Worm (Caenorhabditis elegans) whole organism, late embryonic: ENCODE measurements around the gene rgs-7.

Experiments
- C38D4.7 ChIP-seq: fragments of 200-800 bp; sonication (Bioruptor generic); optimal IDR thresholded peaks from 2 replicates; lab custom pipeline; 2018; ENCODE audit warnings: mild to moderate bottlenecking, missing genetic modification characterization, moderate library complexity, missing compliant biosample characterization
- K02D7.2 ChIP-seq: sonication (generic microtip); optimal IDR thresholded peaks from 2 replicates; lab custom pipeline; 2017; ENCODE audit warnings: mild to moderate bottlenecking, missing genetic modification characterization, missing compliant biosample characterization
- ahr-1 ChIP-seq: sonication (generic microtip); optimal IDR thresholded peaks from 2 replicates; lab custom pipeline; 2016; ENCODE audit warnings: missing genetic modification characterization, missing compliant biosample characterization
- ceh-18 ChIP-seq: sonication (generic microtip); optimal IDR thresholded peaks from 2 replicates; lab custom pipeline; 2016; ENCODE audit warnings: missing genetic modification characterization, missing compliant biosample characterization
- fkh-10 ChIP-seq: fragments of 150-350 bp; optimal IDR thresholded peaks from 2 replicates; lab custom pipeline; 2014; ENCODE audit warnings: missing biosample characterization, missing genetic modification reagents, missing genetic modification characterization
- madf-2 ChIP-seq: sonication (generic microtip); optimal IDR thresholded peaks from 2 replicates; lab custom pipeline; 2017; ENCODE audit warnings: missing genetic modification characterization, missing compliant biosample characterization
- nhr-11 ChIP-seq: fragments of 150-350 bp; optimal IDR thresholded peaks from 2 replicates; lab custom pipeline; 2014; ENCODE audit warnings: missing biosample characterization, missing genetic modification characterization
- pha-4 ChIP-seq: fragments of 150-350 bp; optimal IDR thresholded peaks from 2 replicates; lab custom pipeline; 2018; ENCODE audit warnings: missing biosample characterization, missing genetic modification reagents, missing genetic modification characterization
- pqm-1 ChIP-seq: sonication (generic microtip); optimal IDR thresholded peaks from 2 replicates; lab custom pipeline; 2016; ENCODE audit warnings: missing genetic modification characterization, missing compliant biosample characterization
- zip-5 ChIP-seq: sonication (generic microtip); optimal IDR thresholded peaks from 2 replicates; lab custom pipeline; 2016; ENCODE audit warnings: missing genetic modification characterization, missing compliant biosample characterization

- TF ChIP-seq pqm-1 (tag; lab: Kevin White, UChicago) (no peak), ceh-18 (tag; lab: Kevin White, UChicago) (no peak), pha-4 (tag; lab: Kevin White, UChicago) (no peak), ahr-1 (tag; lab: Kevin White, UChicago) (no peak), fkh-10 (GFP tag; lab: Kevin White, UChicago) (no peak), madf-2 (tag; lab: Kevin White, UChicago) (no peak), K02D7.2 (tag; lab: Kevin White, UChicago) (no peak), zip-5 (tag; lab: Kevin White, UChicago) (no peak), nhr-11 (tag; lab: Kevin White, UChicago) (no peak), C38D4.7 (no peak)
These were observed 39.5 kb downstream of the rgs-7 start for ce11 chrX:3581813-3582212.
